Fruit fly (Drosophila melanogaster) whole organism: ENCODE measurements around the gene stg.

Source experiments
- CG8478 ChIP-seq: fragments of >200 bp; optimal IDR thresholded peaks from 2 replicates; lab custom pipeline; 2018; ENCODE audit warnings: inconsistent platforms
- Dll ChIP-seq: fragments of >200 bp; optimal IDR thresholded peaks from 2 replicates; lab custom pipeline; 2017
- pan ChIP-seq: fragments of >200 bp; optimal IDR thresholded peaks from 2 replicates; lab custom pipeline; 2017
- psq ChIP-seq: fragments of >200 bp; optimal IDR thresholded peaks from 2 replicates; lab custom pipeline; 2017
- usp ChIP-seq: fragments of >200 bp; optimal IDR thresholded peaks from 2 replicates; lab custom pipeline; 2017; ENCODE audit warnings: missing biosample characterization, missing genetic modification characterization, mixed read lengths

dm6 chr3R:29297080-29297479 lies 41.5 kb upstream of the stg start, which contains the start of gene CG14506:
- TF ChIP-seq pan = no peak
- no peak for TF ChIP-seq psq
- no peak for TF ChIP-seq Dll (lab: Kevin White, UChicago)
- no peak for TF ChIP-seq CG8478 (lab: Kevin White, UChicago)
- TF ChIP-seq usp (GFP tag; lab: Kevin White, UChicago) = no peak
